Fruit fly (Drosophila melanogaster) whole organism, embryonic: ENCODE measurements around the gene CG12123.

Experiments
- Bteb2 ChIP-seq: fragments of 200-800 bp; sonication (Bioruptor generic); optimal IDR thresholded peaks from 2 replicates; lab custom pipeline; 2016; ENCODE audit warnings: missing biosample characterization, missing genetic modification characterization
- C15 ChIP-seq: fragments of 200-800 bp; sonication (Bioruptor generic); IDR thresholded peaks from 3 replicates; pipeline ENCODE4 v1.3.6; 2022; ENCODE audit warnings: missing biosample characterization, missing genetic modification characterization
- CG10543 ChIP-seq: fragments of 200-800 bp; sonication (Bioruptor generic); optimal IDR thresholded peaks from 3 replicates; lab custom pipeline; 2017; ENCODE audit warnings: missing biosample characterization, mild to moderate bottlenecking, missing genetic modification characterization, moderate library complexity
- CG10979 ChIP-seq: fragments of 200-800 bp; sonication (Bioruptor generic); optimal IDR thresholded peaks from 2 replicates; lab custom pipeline; 2018; ENCODE audit warnings: missing biosample characterization, mild to moderate bottlenecking, missing genetic modification characterization, moderate library complexity
- CG11504 ChIP-seq: fragments of 200-800 bp; sonication (Bioruptor generic); optimal IDR thresholded peaks from 3 replicates; lab custom pipeline; 2019; ENCODE audit warnings: missing biosample characterization, mild to moderate bottlenecking, missing genetic modification characterization, moderate library complexity
- CG12155 ChIP-seq: fragments of 200-800 bp; sonication (Bioruptor generic); optimal IDR thresholded peaks from 3 replicates; lab custom pipeline; 2016; ENCODE audit warnings: missing biosample characterization, missing genetic modification characterization
- CG12236 ChIP-seq: fragments of 200-800 bp; sonication (Bioruptor generic); optimal IDR thresholded peaks from 2 replicates; lab custom pipeline; 2016; ENCODE audit warnings: missing biosample characterization, missing genetic modification characterization
- CG14014 ChIP-seq: fragments of 200-800 bp; sonication (Bioruptor generic); IDR thresholded peaks from 2 replicates; pipeline ENCODE4 v1.3.6; 2022; ENCODE audit warnings: missing biosample characterization, missing genetic modification characterization
- CG14050 ChIP-seq: fragments of 200-800 bp; sonication (Bioruptor generic); IDR thresholded peaks from 3 replicates; pipeline ENCODE4 v1.3.6; 2022; ENCODE audit warnings: missing biosample characterization, missing genetic modification characterization
- CG14710 ChIP-seq: fragments of 200-800 bp; sonication (Bioruptor generic); optimal IDR thresholded peaks from 3 replicates; lab custom pipeline; 2019; ENCODE audit warnings: missing biosample characterization, mild to moderate bottlenecking, missing genetic modification characterization, moderate library complexity
- CG15514 ChIP-seq: fragments of 200-800 bp; sonication (Bioruptor generic); optimal IDR thresholded peaks from 3 replicates; lab custom pipeline; 2017; ENCODE audit warnings: missing biosample characterization, missing genetic modification characterization, mild to moderate bottlenecking, moderate library complexity, missing genetic modification reagents
- CG16815 ChIP-seq: fragments of 200-800 bp; sonication (Bioruptor generic); optimal IDR thresholded peaks from 3 replicates; lab custom pipeline; 2017; ENCODE audit warnings: missing biosample characterization, mild to moderate bottlenecking, missing genetic modification characterization
- CG3407 ChIP-seq: fragments of 200-800 bp; sonication (Bioruptor generic); optimal IDR thresholded peaks from 2 replicates; lab custom pipeline; 2018; ENCODE audit warnings: missing biosample characterization, mild to moderate bottlenecking, missing genetic modification characterization
- CG4404 ChIP-seq: fragments of 200-800 bp; sonication (Bioruptor generic); IDR thresholded peaks from 2 replicates; pipeline ENCODE4 v1.3.6; 2022; ENCODE audit warnings: missing biosample characterization, missing genetic modification characterization
- CG7745 ChIP-seq: fragments of 200-800 bp; sonication (Bioruptor generic); optimal IDR thresholded peaks from 2 replicates; lab custom pipeline; 2018; ENCODE audit warnings: missing biosample characterization, mild to moderate bottlenecking, missing genetic modification characterization, moderate library complexity
- CG7987 ChIP-seq: fragments of 200-800 bp; sonication (Bioruptor generic); optimal IDR thresholded peaks from 2 replicates; lab custom pipeline; 2018; ENCODE audit warnings: missing biosample characterization, mild to moderate bottlenecking, missing genetic modification characterization, moderate library complexity
- CG8089 ChIP-seq: fragments of 200-800 bp; sonication (Bioruptor generic); optimal IDR thresholded peaks from 3 replicates; lab custom pipeline; 2016; ENCODE audit warnings: missing biosample characterization, missing genetic modification characterization
- CG8281 ChIP-seq: fragments of 200-800 bp; sonication (Bioruptor generic); optimal IDR thresholded peaks from 2 replicates; lab custom pipeline; 2018; ENCODE audit warnings: missing biosample characterization, mild to moderate bottlenecking, missing genetic modification characterization, moderate library complexity
- CG8944 ChIP-seq: fragments of 200-800 bp; sonication (Bioruptor generic); optimal IDR thresholded peaks from 3 replicates; lab custom pipeline; 2016; ENCODE audit warnings: missing biosample characterization, missing genetic modification characterization
- Gug ChIP-seq: fragments of 200-800 bp; sonication (Bioruptor generic); IDR thresholded peaks from 4 replicates; pipeline ENCODE4 v1.3.6; 2022; ENCODE audit warnings: missing biosample characterization, missing genetic modification characterization
- Hand ChIP-seq: fragments of 200-800 bp; sonication (Bioruptor generic); optimal IDR thresholded peaks from 2 replicates; lab custom pipeline; 2017; ENCODE audit warnings: mild to moderate bottlenecking, missing biosample characterization, missing genetic modification reagents, missing genetic modification characterization
- Hmr ChIP-seq: fragments of 200-800 bp; sonication (Bioruptor generic); optimal IDR thresholded peaks from 3 replicates; lab custom pipeline; 2017; ENCODE audit warnings: mild to moderate bottlenecking, missing biosample characterization, missing genetic modification reagents, missing genetic modification characterization
- Nf-YC ChIP-seq: fragments of 200-800 bp; optimal IDR thresholded peaks from 3 replicates; lab custom pipeline; 2019; ENCODE audit warnings: missing biosample characterization, mild to moderate bottlenecking, missing genetic modification characterization, moderate library complexity
- Oli ChIP-seq: fragments of 200-800 bp; sonication (Bioruptor generic); optimal IDR thresholded peaks from 2 replicates; lab custom pipeline; 2018; ENCODE audit warnings: missing biosample characterization, mild to moderate bottlenecking, missing genetic modification characterization, moderate library complexity
- Rfx ChIP-seq: fragments of 200-800 bp; sonication (Bioruptor generic); IDR thresholded peaks from 2 replicates; pipeline ENCODE4 v1.3.6; 2022; ENCODE audit warnings: missing biosample characterization, missing genetic modification characterization
- Vsx1 ChIP-seq: fragments of 200-800 bp; sonication (Bioruptor generic); optimal IDR thresholded peaks from 2 replicates; lab custom pipeline; 2017; ENCODE audit warnings: missing biosample characterization, mild to moderate bottlenecking, missing genetic modification characterization, missing genetic modification reagents
- Xbp1 ChIP-seq: fragments of 200-800 bp; sonication (Bioruptor generic); optimal IDR thresholded peaks from 3 replicates; lab custom pipeline; 2016; ENCODE audit warnings: missing biosample characterization, mild to moderate bottlenecking, missing genetic modification characterization
- ato ChIP-seq: fragments of 200-800 bp; sonication (Bioruptor generic); IDR thresholded peaks from 2 replicates; pipeline ENCODE4 v1.3.6; 2022; ENCODE audit warnings: missing biosample characterization, missing genetic modification characterization; ENCODE audit not compliant: partially characterized antibody
- bigmax ChIP-seq: fragments of 200-800 bp; sonication (Bioruptor generic); optimal IDR thresholded peaks from 2 replicates; lab custom pipeline; 2018; ENCODE audit warnings: missing biosample characterization, mild to moderate bottlenecking, missing genetic modification characterization
- chn ChIP-seq: fragments of 200-800 bp; sonication (Bioruptor generic); optimal IDR thresholded peaks from 2 replicates; lab custom pipeline; 2016; ENCODE audit warnings: missing biosample characterization, missing genetic modification characterization
- cwo ChIP-seq: fragments of 200-800 bp; sonication (Bioruptor generic); optimal IDR thresholded peaks from 3 replicates; lab custom pipeline; 2017; ENCODE audit warnings: missing biosample characterization, missing genetic modification characterization, mild to moderate bottlenecking, moderate library complexity, missing genetic modification reagents
- esg ChIP-seq: fragments of 200-800 bp; sonication (Bioruptor generic); conservative IDR thresholded peaks from 2 replicates; pipeline ENCODE4 v1.3.6; 2022; ENCODE audit warnings: missing biosample characterization, missing genetic modification characterization
- ftz-f1 ChIP-seq: fragments of 200-800 bp; sonication (Bioruptor generic); optimal IDR thresholded peaks from 2 replicates; lab custom pipeline; 2016; ENCODE audit warnings: missing biosample characterization, missing genetic modification characterization
- grau ChIP-seq: fragments of 200-800 bp; optimal IDR thresholded peaks from 3 replicates; lab custom pipeline; 2019; ENCODE audit warnings: missing biosample characterization, mild to moderate bottlenecking, missing genetic modification characterization, moderate library complexity
- hb ChIP-seq: fragments of 200-800 bp; sonication (Bioruptor generic); IDR thresholded peaks from 3 replicates; pipeline ENCODE4 v1.3.6; 2022; ENCODE audit warnings: missing biosample characterization, missing genetic modification characterization; ENCODE audit not compliant: partially characterized antibody
- hkb ChIP-seq, 2 experiments: fragments of 200-800 bp in 1 of 2; fragments of >200 bp in 1 of 2; sonication (Bioruptor generic) in 1 of 2; IDR thresholded peaks in 1 of 2; optimal IDR thresholded peaks in 1 of 2; 2 replicates each; pipeline versions ENCODE4 v1.3.6 to Lab custom; 2017 to 2022; ENCODE audit warnings: missing biosample characterization in 1 of 2, missing genetic modification characterization in 1 of 2
- jumu ChIP-seq: fragments of 200-800 bp; sonication (Bioruptor generic); optimal IDR thresholded peaks from 3 replicates; lab custom pipeline; 2016; ENCODE audit warnings: missing biosample characterization, missing genetic modification characterization
- kay ChIP-seq: fragments of 200-800 bp; sonication (Bioruptor generic); optimal IDR thresholded peaks from 2 replicates; lab custom pipeline; 2016; ENCODE audit warnings: missing biosample characterization, missing genetic modification characterization
- lola ChIP-seq, 3 experiments: fragments of >200 bp in 2 of 3; fragments of 200-800 bp in 1 of 3; sonication (Bioruptor generic) in 1 of 3; optimal IDR thresholded peaks; 2 replicates each; lab custom pipeline; 2017 to 2019; ENCODE audit warnings: missing biosample characterization in 3 of 3, missing genetic modification characterization in 3 of 3, mild to moderate bottlenecking in 1 of 3, moderate library complexity in 1 of 3
- otp ChIP-seq: fragments of 200-800 bp; sonication (Bioruptor generic); IDR thresholded peaks from 3 replicates; pipeline ENCODE4, ENCODE4 v1.3.6; 2022; ENCODE audit warnings: missing biosample characterization, missing genetic modification characterization
- peb ChIP-seq: fragments of 200-800 bp; sonication (Bioruptor generic); IDR thresholded peaks from 2 replicates; pipeline ENCODE4 v1.3.6; 2022; ENCODE audit warnings: missing biosample characterization, missing genetic modification characterization
- pfk ChIP-seq: fragments of 200-800 bp; sonication (Bioruptor generic); optimal IDR thresholded peaks from 2 replicates; lab custom pipeline; 2018; ENCODE audit warnings: missing biosample characterization, mild to moderate bottlenecking, missing genetic modification characterization, moderate library complexity
- salm ChIP-seq: fragments of 200-800 bp; sonication (Bioruptor generic); optimal IDR thresholded peaks from 2 replicates; lab custom pipeline; 2018; ENCODE audit warnings: missing biosample characterization, mild to moderate bottlenecking, missing genetic modification characterization
- stc ChIP-seq: fragments of 200-800 bp; sonication (Bioruptor generic); IDR thresholded peaks from 2 replicates; pipeline ENCODE4 v1.3.6; 2022; ENCODE audit warnings: missing biosample characterization, missing genetic modification characterization
- tap ChIP-seq: fragments of 200-800 bp; optimal IDR thresholded peaks from 3 replicates; lab custom pipeline; 2019; ENCODE audit warnings: missing biosample characterization, mild to moderate bottlenecking, missing genetic modification characterization, moderate library complexity
- toy ChIP-seq: fragments of 200-800 bp; sonication (Bioruptor generic); IDR thresholded peaks from 2 replicates; pipeline ENCODE4 v1.3.6; 2022; ENCODE audit warnings: missing biosample characterization, missing genetic modification characterization
- trh ChIP-seq: fragments of 200-800 bp; sonication (Bioruptor generic); optimal IDR thresholded peaks from 2 replicates; lab custom pipeline; 2016; ENCODE audit warnings: missing biosample characterization, missing genetic modification characterization
- unc-4 ChIP-seq: fragments of 200-800 bp; sonication (Bioruptor generic); IDR thresholded peaks from 2 replicates; pipeline ENCODE4 v1.3.6; 2022; ENCODE audit warnings: missing biosample characterization, missing genetic modification characterization; ENCODE audit not compliant: partially characterized antibody
- wek ChIP-seq: fragments of 200-800 bp; sonication (Bioruptor generic); optimal IDR thresholded peaks from 3 replicates; lab custom pipeline; 2018; ENCODE audit warnings: missing biosample characterization, mild to moderate bottlenecking, missing genetic modification characterization, moderate library complexity

Gene CG12123

DNA sequence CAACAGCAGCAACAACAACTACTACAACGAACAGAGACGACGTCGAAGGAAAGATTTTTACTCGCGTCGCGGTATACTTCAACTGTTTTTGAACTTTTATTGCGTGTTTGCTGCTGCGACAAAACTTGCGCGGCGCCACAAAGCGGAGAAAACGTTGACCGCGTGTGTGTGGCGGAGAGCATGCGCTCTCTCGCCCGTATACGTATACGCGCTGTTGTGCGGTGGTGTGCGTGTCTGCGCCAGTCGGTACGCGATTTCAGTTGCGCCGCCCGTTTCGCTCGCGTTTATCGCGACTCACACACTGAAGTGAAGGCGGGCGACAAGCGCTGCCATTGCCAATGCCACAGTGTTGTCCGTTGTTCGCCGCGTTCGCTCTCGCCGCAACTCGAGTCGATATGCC is 32.4 kb downstream of the CG12123 start (continued):
- TF ChIP-seq CG15514 (GFP tag; lab: Kevin White, UChicago) (peak; percentile 72), CG10979 (tag; lab: Kevin White, UChicago) (no peak), CG12155 (GFP tag; lab: Kevin White, UChicago) (no peak), Hand (peak; percentile 90), Xbp1 (no peak), CG10543 (GFP tag; lab: Kevin White, UChicago) (peak; percentile 94), Hmr (GFP tag; lab: Kevin White, UChicago) (peak; percentile 65), peb (GFP tag; lab: Robert Waterston, UW) (peak; percentile 58), hkb (optimal IDR thresholded peaks at IDR 0.05; lab: Kevin White, UChicago) (no peak), hkb (GFP tag; IDR thresholded peaks at IDR 0.05; lab: Robert Waterston, UW) (peak; percentile 72), CG8944 (no peak), CG8281 (no peak), CG3407 (GFP tag; lab: Kevin White, UChicago) (no peak), ato (GFP tag; lab: Robert Waterston, UW) (no peak), C15 (GFP tag; lab: Robert Waterston, UW) (peak; percentile 92; the same call in 2 of the 3 replicates), toy (GFP tag; lab: Robert Waterston, UW) (peak; percentile 92), CG7987 (GFP tag; lab: Kevin White, UChicago) (peak; percentile 68), wek (GFP tag; lab: Kevin White, UChicago) (peak; percentile 61), Gug (GFP tag; lab: Robert Waterston, UW) (no peak), lola (GFP tag; optimal IDR thresholded peaks at IDR 0.05; lab: Kevin White, UChicago) (no peak), tap (peak; percentile 35), Oli (no peak), cwo (GFP tag; lab: Kevin White, UChicago) (peak; percentile 1), unc-4 (GFP tag; lab: Robert Waterston, UW) (no peak), CG12236 (no peak), CG14710 (tag; lab: Kevin White, UChicago) (no peak), jumu (GFP tag; lab: Kevin White, UChicago) (no peak), hb (GFP tag; lab: Robert Waterston, UW) (no peak), kay (GFP tag; lab: Kevin White, UChicago) (no peak), CG14050 (peak; percentile 43; the same call in 1 of the 3 replicates), CG11504 (no peak), CG8089 (GFP tag; lab: Kevin White, UChicago) (no peak), Vsx1 (GFP tag; lab: Kevin White, UChicago) (peak; percentile 26), ftz-f1 (GFP tag; lab: Kevin White, UChicago) (peak; percentile 32), otp (peak; percentile 54; the same call in 1 of the 3 replicates), bigmax (peak; percentile 3), trh (no peak), pfk (GFP tag; lab: Kevin White, UChicago) (peak; percentile 79), chn (no peak), CG14014 (GFP tag; lab: Robert Waterston, UW) (peak; percentile 88; the same call in 1 of the 2 replicates), stc (GFP tag; lab: Robert Waterston, UW) (peak; percentile 82; the same call in 1 of the 2 replicates), Nf-YC (tag; lab: Kevin White, UChicago) (peak; percentile 59), Rfx (GFP tag; lab: Robert Waterston, UW) (peak; percentile 86), salm (tag; lab: Kevin White, UChicago) (peak; percentile 34), Bteb2 (GFP tag; lab: Kevin White, UChicago) (peak; percentile 5), grau (tag; lab: Kevin White, UChicago) (peak; percentile 39), CG7745 (tag; lab: Kevin White, UChicago) (peak; percentile 80), CG16815 (GFP tag; lab: Kevin White, UChicago) (no peak), CG4404 (GFP tag; lab: Robert Waterston, UW) (0 out of 2 replicates have a peak, but pooled peaks have one; percentile 18), esg (GFP tag; lab: Robert Waterston, UW) (no peak)
